Fruit fly (Drosophila melanogaster) whole organism, adult: Measurements from ENCODE around the gene CG17283.

Experiments
- CG12768 ChIP-seq: fragments of 200-800 bp; sonication (Bioruptor generic); optimal IDR thresholded peaks from 2 replicates; lab custom pipeline; 2017; ENCODE audit warnings: missing biosample characterization, missing genetic modification characterization, mild to moderate bottlenecking, moderate library complexity, missing genetic modification reagents
- CG14711 ChIP-seq: fragments of 200-800 bp; sonication (Bioruptor generic); optimal IDR thresholded peaks from 2 replicates; lab custom pipeline; 2018; ENCODE audit warnings: missing biosample characterization, mild to moderate bottlenecking, missing genetic modification characterization, moderate library complexity
- CG7045 ChIP-seq: fragments of 200-800 bp; sonication (Bioruptor generic); optimal IDR thresholded peaks from 2 replicates; lab custom pipeline; 2017; ENCODE audit warnings: missing biosample characterization, mild to moderate bottlenecking, missing genetic modification characterization
- CG7101 ChIP-seq: fragments of 200-800 bp; sonication (Bioruptor generic); optimal IDR thresholded peaks from 2 replicates; lab custom pipeline; 2018; ENCODE audit warnings: missing biosample characterization, mild to moderate bottlenecking, missing genetic modification characterization, moderate library complexity
- Crg-1 ChIP-seq: fragments of 200-800 bp; sonication (Bioruptor generic); optimal IDR thresholded peaks from 2 replicates; lab custom pipeline; 2016; ENCODE audit warnings: missing biosample characterization, missing genetic modification characterization
- Hr96 ChIP-seq: fragments of 200-800 bp; sonication (Bioruptor generic); optimal IDR thresholded peaks from 2 replicates; lab custom pipeline; 2016; ENCODE audit warnings: missing biosample characterization, missing genetic modification characterization
- bab1 ChIP-seq: fragments of 200-800 bp; sonication (Bioruptor generic); optimal IDR thresholded peaks from 3 replicates; lab custom pipeline; 2019; ENCODE audit warnings: missing biosample characterization, mild to moderate bottlenecking, missing genetic modification characterization, moderate library complexity
- cic ChIP-seq: fragments of 200-800 bp; sonication (Bioruptor generic); optimal IDR thresholded peaks from 2 replicates; lab custom pipeline; 2017; ENCODE audit warnings: missing biosample characterization, mild to moderate bottlenecking, missing genetic modification characterization, moderate library complexity
- cnc ChIP-seq, 2 experiments: fragments of >200 bp; optimal IDR thresholded peaks; 2 replicates each; lab custom pipeline; 2017
- ovo ChIP-seq: fragments of 200-800 bp; sonication (Bioruptor generic); optimal IDR thresholded peaks from 2 replicates; lab custom pipeline; 2016; ENCODE audit warnings: missing biosample characterization, missing genetic modification characterization
- pad ChIP-seq: fragments of 200-800 bp; sonication (Bioruptor generic); optimal IDR thresholded peaks from 3 replicates; lab custom pipeline; 2017; ENCODE audit warnings: missing biosample characterization, missing genetic modification characterization, mild to moderate bottlenecking, moderate library complexity, missing genetic modification reagents

dm6 chr3R:17425417-17425915, 17.8 kb downstream of the CG17283 start, which contains the start of gene cysu:
- no peak for TF ChIP-seq Hr96
- TF ChIP-seq CG7045 (GFP tag; lab: Kevin White, UChicago): no peak
- TF ChIP-seq CG7101 (tag; lab: Kevin White, UChicago): no peak
- no peak for TF ChIP-seq cnc (optimal IDR thresholded peaks at IDR 0.05; lab: Kevin White, UChicago)
- no peak for TF ChIP-seq Crg-1 (GFP tag; lab: Kevin White, UChicago)
- TF ChIP-seq pad (GFP tag; lab: Kevin White, UChicago): no peak
- no peak for TF ChIP-seq bab1
- TF ChIP-seq CG12768 (GFP tag; lab: Kevin White, UChicago): no peak
- TF ChIP-seq CG14711: no peak
- TF ChIP-seq cic (GFP tag; lab: Kevin White, UChicago): no peak
- no peak for TF ChIP-seq ovo (GFP tag; lab: Kevin White, UChicago)
